Fruit fly (Drosophila melanogaster): ENCODE measurements around the gene REPTOR-BP.

REPTOR-BP gene

DNA sequence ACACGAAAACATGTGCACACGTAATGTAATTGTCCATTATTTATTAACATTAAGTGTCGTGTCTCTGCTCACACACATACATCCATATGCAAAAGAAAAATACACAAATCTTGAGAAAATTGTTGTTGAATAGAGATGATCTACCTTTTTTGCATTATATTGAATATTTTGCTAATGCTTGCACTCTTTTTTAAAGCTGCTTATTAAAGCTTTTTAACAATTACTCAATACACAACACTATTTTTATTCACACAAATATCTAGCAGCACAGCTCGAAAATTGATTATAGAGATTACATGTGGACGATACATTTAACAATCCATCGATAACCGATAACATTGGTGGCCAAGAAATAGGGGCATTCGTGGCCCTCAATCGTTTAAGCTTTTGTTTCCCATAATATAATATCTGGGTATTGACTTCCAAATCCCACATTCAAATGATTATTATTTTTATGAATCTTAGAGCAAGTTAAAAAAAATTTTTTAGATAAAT is 28.2 kb downstream of the REPTOR-BP start, which contains the start of gene Ufd4 (continued):
- TF ChIP-seq CG13775 (GFP tag; optimal IDR thresholded peaks at IDR 0.05) (peak; percentile 34), pzg (GFP tag; optimal IDR thresholded peaks at IDR 0.05) (peak; percentile 62), Hr51 (GFP tag; optimal IDR thresholded peaks at IDR 0.05) (peak in 1 of 2 experiments; percentile 56), Trl (optimal IDR thresholded peaks at IDR 0.05) (no peak), Trl (GFP tag; optimal IDR thresholded peaks at IDR 0.05) (peak; percentile 69), CG2712 (tag; optimal IDR thresholded peaks at IDR 0.05) (peak; percentile 86), CG11696 (GFP tag; IDR thresholded peaks at IDR 0.05) (peak; percentile 40; the same call in 1 of the 2 replicates), ERR (GFP tag; optimal IDR thresholded peaks at IDR 0.05) (peak; percentile 55), Stat92E (GFP tag; optimal IDR thresholded peaks at IDR 0.05) (peak in 1 of 3 experiments; percentile 69), MTF-1 (GFP tag; optimal IDR thresholded peaks at IDR 0.05; ENCODE audit: borderline replicate concordance) (no peak), zfh2 (GFP tag; optimal IDR thresholded peaks at IDR 0.05) (peak; percentile 60), CG18764 (GFP tag; optimal IDR thresholded peaks at IDR 0.05) (peak; percentile 50), pfk (GFP tag; optimal IDR thresholded peaks at IDR 0.05) (peak; percentile 47), Side (GFP tag; optimal IDR thresholded peaks at IDR 0.05) (peak; percentile 59), Sry-β (GFP tag; optimal IDR thresholded peaks at IDR 0.05) (peak; percentile 15), H2.0 (GFP tag; IDR thresholded peaks at IDR 0.05) (peak; percentile 32; the same call in 1 of the 2 replicates), Dp (GFP tag; optimal IDR thresholded peaks at IDR 0.05) (peak; percentile 16), crc (GFP tag; optimal IDR thresholded peaks at IDR 0.05) (peak; percentile 28), nmo (GFP tag; optimal IDR thresholded peaks at IDR 0.05) (peak; percentile 75), CG11695 (GFP tag; IDR thresholded peaks at IDR 0.05) (peak; percentile 63; the same call in 2 of the 3 replicates), Hr39 (optimal IDR thresholded peaks at IDR 0.05) (no peak), pum (GFP tag; optimal IDR thresholded peaks at IDR 0.05) (peak; percentile 36), CG2889 (GFP tag; IDR thresholded peaks at IDR 0.05) (no peak), bigmax (GFP tag; optimal IDR thresholded peaks at IDR 0.05) (no peak), MBD-R2 (GFP tag; IDR thresholded peaks at IDR 0.05) (peak; percentile 45; the same call in 1 of the 2 replicates), Mad (GFP tag; optimal IDR thresholded peaks at IDR 0.05) (peak; percentile 13), CG3847 (GFP tag; IDR thresholded peaks at IDR 0.05) (no peak), CG6765 (GFP tag; optimal IDR thresholded peaks at IDR 0.05) (peak; percentile 57), Dll (GFP tag; IDR thresholded peaks at IDR 0.05; ENCODE audit: partially characterized antibody) (peak; percentile 56; the same call in 2 of the 4 replicates), stc (GFP tag; IDR thresholded peaks at IDR 0.05) (peak; percentile 80), CG4424 (GFP tag; optimal IDR thresholded peaks at IDR 0.05) (peak; percentile 74), CG11247 (GFP tag; IDR thresholded peaks at IDR 0.05) (no peak), Fer1 (GFP tag; optimal IDR thresholded peaks at IDR 0.05) (peak; percentile 76), Myb (GFP tag; optimal IDR thresholded peaks at IDR 0.05) (peak; percentile 21), Hand (GFP tag; optimal IDR thresholded peaks at IDR 0.05) (peak; percentile 81), eve (GFP tag; optimal IDR thresholded peaks at IDR 0.05) (no peak), CG17328 (GFP tag; IDR thresholded peaks at IDR 0.05) (peak; percentile 58), Nf-YB (GFP tag; optimal IDR thresholded peaks at IDR 0.05) (peak; percentile 51), tin (GFP tag; optimal IDR thresholded peaks at IDR 0.05) (peak; percentile 68), sim (GFP tag; IDR thresholded peaks at IDR 0.05) (peak; percentile 54; the same call in 1 of the 2 replicates), aop (GFP tag; IDR thresholded peaks at IDR 0.05) (no peak), Elba2 (GFP tag; optimal IDR thresholded peaks at IDR 0.05) (no peak), gcm2 (GFP tag; optimal IDR thresholded peaks at IDR 0.05) (peak; percentile 56), CG7745 (tag; optimal IDR thresholded peaks at IDR 0.05) (peak; percentile 7), CHES-1-like (GFP tag; optimal IDR thresholded peaks at IDR 0.05) (peak; percentile 42), CG2116 (GFP tag; optimal IDR thresholded peaks at IDR 0.05) (peak; percentile 43), Bgb (GFP tag; IDR thresholded peaks at IDR 0.05; ENCODE audit: partially characterized antibody) (peak; percentile 32; the same call in 1 of the 2 replicates), trem (tag; optimal IDR thresholded peaks at IDR 0.05) (peak; percentile 66), crp (GFP tag; optimal IDR thresholded peaks at IDR 0.05) (no peak), Aef1 (GFP tag; IDR thresholded peaks at IDR 0.05) (peak; percentile 47; the same call in 1 of the 3 replicates)
